Worm (Caenorhabditis elegans): ENCODE data around the gene dct-18.

DNA sequence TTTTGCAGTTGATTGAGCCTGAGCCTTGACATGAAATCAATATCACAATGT is 33.7 kb downstream of the dct-18 start, which contains the start of gene ptr-18:
- TF ChIP-seq hlh-17 (GFP tag; optimal IDR thresholded peaks at IDR 0.05; ENCODE audit: borderline replicate concordance) (no peak), unc-130 (tag; optimal IDR thresholded peaks at IDR 0.05) (no peak)

All from whole organism, L1 larva.